Fruit fly (Drosophila melanogaster): ENCODE results near the gene Fim.
A peak's percentile ranks its signal among the peaks of the same experiment; 100 is the strongest.

Gene Fim

DNA sequence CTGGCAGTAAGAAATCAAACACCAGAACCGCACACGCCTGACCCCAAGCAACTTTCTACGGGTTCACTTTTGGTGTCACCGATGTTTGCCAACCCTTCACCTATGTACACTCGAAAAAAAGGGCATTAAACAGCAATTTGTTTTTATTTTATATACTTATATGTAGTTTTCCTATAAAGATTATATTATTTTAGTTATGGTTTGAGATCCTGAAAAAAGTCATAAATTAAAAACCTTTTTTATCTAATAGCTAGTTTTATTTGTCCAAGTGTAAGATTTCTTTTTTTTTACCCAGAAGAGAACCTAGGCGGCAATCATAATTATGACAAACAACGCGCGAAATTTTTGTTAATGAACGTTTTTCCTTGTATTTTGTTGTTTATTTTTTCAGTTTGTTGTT is 8.3 kb downstream of the Fim start (continued):
- TF ChIP-seq CG12659 (GFP tag; optimal IDR thresholded peaks at IDR 0.05) (peak; percentile 6), Neu2 (GFP tag; optimal IDR thresholded peaks at IDR 0.05; ENCODE audit: borderline replicate concordance) (no peak), sens (GFP tag) (peak; percentile 41), CG17829 (tag; optimal IDR thresholded peaks at IDR 0.05) (peak; percentile 58), CG9727 (GFP tag; optimal IDR thresholded peaks at IDR 0.05) (peak; percentile 61), Med (GFP tag) (peak; percentile 37), run (tag; optimal IDR thresholded peaks at IDR 0.05) (peak; percentile 5), Dref (GFP tag; IDR thresholded peaks at IDR 0.05) (no peak), CG3065 (GFP tag; optimal IDR thresholded peaks at IDR 0.05) (no peak), tin (GFP tag; optimal IDR thresholded peaks at IDR 0.05) (peak; percentile 13), Hr51 (GFP tag; optimal IDR thresholded peaks at IDR 0.05) (peak in 1 of 2 experiments; percentile 45), Rx (GFP tag; IDR thresholded peaks at IDR 0.05) (no peak), CG17328 (GFP tag; IDR thresholded peaks at IDR 0.05) (0 out of 2 replicates have a peak, but pooled peaks have one; percentile 57), crol (GFP tag; IDR thresholded peaks at IDR 0.05) (no peak), CG7357 (GFP tag; IDR thresholded peaks at IDR 0.05) (peak; percentile 32; the same call in 1 of the 3 replicates), trh (GFP tag; optimal IDR thresholded peaks at IDR 0.05) (no peak), CG11696 (GFP tag; IDR thresholded peaks at IDR 0.05) (0 out of 2 replicates have a peak, but pooled peaks have one; percentile 24), CoRest (tag; optimal IDR thresholded peaks at IDR 0.05) (peak; percentile 20), dmrt11E (tag; optimal IDR thresholded peaks at IDR 0.05) (peak; percentile 20), odd (GFP tag; optimal IDR thresholded peaks at IDR 0.05) (no peak), Camta (GFP tag; optimal IDR thresholded peaks at IDR 0.05) (no peak), Ada2b (GFP tag; IDR thresholded peaks at IDR 0.05) (peak; percentile 64), CkIIα-i1 (GFP tag; IDR thresholded peaks at IDR 0.05) (no peak), CG16779 (GFP tag; IDR thresholded peaks at IDR 0.05) (no peak), CG7786 (GFP tag; optimal IDR thresholded peaks at IDR 0.05) (no peak), CG7556 (GFP tag; optimal IDR thresholded peaks at IDR 0.05) (peak; percentile 20), CG17802 (tag; optimal IDR thresholded peaks at IDR 0.05) (no peak), CG6689 (GFP tag; IDR thresholded peaks at IDR 0.05) (peak; percentile 52; the same call in 1 of the 2 replicates), CG42726 (GFP tag; IDR thresholded peaks at IDR 0.05; ENCODE audit: partially characterized antibody) (no peak), unc-4 (GFP tag; IDR thresholded peaks at IDR 0.05; ENCODE audit: partially characterized antibody) (no peak), TFAM (GFP tag; optimal IDR thresholded peaks at IDR 0.05) (no peak), CG11723 (GFP tag; optimal IDR thresholded peaks at IDR 0.05) (no peak), oc (tag; optimal IDR thresholded peaks at IDR 0.05) (no peak), unpg (GFP tag; optimal IDR thresholded peaks at IDR 0.05) (peak; percentile 48), CG7839 (tag; optimal IDR thresholded peaks at IDR 0.05) (peak; percentile 65), CG10147 (GFP tag; optimal IDR thresholded peaks at IDR 0.05) (no peak), CG32767 (GFP tag; IDR thresholded peaks at IDR 0.05) (0 out of 2 replicates have a peak, but pooled peaks have one; percentile 39), Drgx (GFP tag; IDR thresholded peaks at IDR 0.05) (no peak; the same call in 1 of the 2 replicates)

DNA sequence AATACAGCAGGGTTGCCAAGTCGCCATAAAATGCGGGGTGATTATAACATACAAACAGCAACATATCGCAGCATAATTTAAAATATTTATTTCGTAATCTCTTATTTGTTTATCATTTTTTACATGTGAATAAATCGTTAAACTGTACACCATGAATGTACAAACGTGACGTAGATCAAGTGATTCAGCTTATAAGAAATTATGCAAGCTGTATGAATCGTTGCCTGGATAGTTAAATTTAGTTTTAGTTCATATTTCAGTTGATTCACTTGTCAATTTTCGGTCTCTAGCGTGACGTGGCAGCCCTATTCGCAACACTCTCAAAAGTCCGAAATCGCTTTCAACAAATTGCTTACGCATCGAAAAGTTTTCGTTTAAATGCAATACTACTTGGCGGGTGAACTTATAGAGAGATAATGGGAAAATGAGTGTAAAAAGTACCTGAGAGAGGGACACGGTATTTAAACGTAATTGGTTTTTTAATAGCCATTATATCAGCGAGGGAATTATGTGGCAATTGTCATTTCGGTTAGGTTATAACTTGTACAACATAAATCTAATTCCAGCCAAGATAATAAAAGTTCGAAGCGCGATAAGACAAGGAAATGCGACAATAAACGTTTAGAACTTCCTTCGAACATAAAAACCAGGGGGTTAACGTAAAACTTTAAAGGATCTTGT is 9.5 kb downstream of the Fim start:
- peak; percentile 66; the same call in 2 of the 3 replicates for TF ChIP-seq tgo (GFP tag; IDR thresholded peaks at IDR 0.05)
- no peak for TF ChIP-seq sc (optimal IDR thresholded peaks at IDR 0.05)
- TF ChIP-seq sc (GFP tag; optimal IDR thresholded peaks at IDR 0.05) = peak; percentile 5
- no peak for TF ChIP-seq abd-A (tag; optimal IDR thresholded peaks at IDR 0.05)
- peak; percentile 58 for TF ChIP-seq zfh2 (GFP tag; optimal IDR thresholded peaks at IDR 0.05)
- no peak for TF ChIP-seq fru (optimal IDR thresholded peaks at IDR 0.05)
- TF ChIP-seq cwo (GFP tag; optimal IDR thresholded peaks at IDR 0.05) = peak; percentile 77
- TF ChIP-seq CG6272 (GFP tag; IDR thresholded peaks at IDR 0.05) = no peak
- no peak for TF ChIP-seq CG10462 (GFP tag; optimal IDR thresholded peaks at IDR 0.05)
- no peak for TF ChIP-seq ara (GFP tag; IDR thresholded peaks at IDR 0.05)
- TF ChIP-seq da (GFP tag; optimal IDR thresholded peaks at IDR 0.05) = no peak
- TF ChIP-seq CG6854 (GFP tag; optimal IDR thresholded peaks at IDR 0.05) = peak; percentile 40
- TF ChIP-seq CG9215 (GFP tag; IDR thresholded peaks at IDR 0.05) = no peak; the same call in 1 of the 2 replicates
- no peak for TF ChIP-seq Hr39 (optimal IDR thresholded peaks at IDR 0.05)
- no peak for TF ChIP-seq CG8089 (GFP tag; optimal IDR thresholded peaks at IDR 0.05)

Data from whole organism, embryonic.